Fruit fly (Drosophila melanogaster): ENCODE results near the gene eIF2alpha.

dm6 chrX:16403811-16404420 lies 42.9 kb downstream of the eIF2alpha start:
- TF ChIP-seq CG3919 (GFP tag; optimal IDR thresholded peaks at IDR 0.05) (peak; percentile 74), achi (GFP tag; optimal IDR thresholded peaks at IDR 0.05) (no peak), Sox14 (GFP tag; optimal IDR thresholded peaks at IDR 0.05) (no peak)

Data from whole organism, prepupa.